Worm (Caenorhabditis elegans) whole organism, late embryonic: ENCODE results near the gene Y76B12C.3.

Experiments
- Y22D7AL.16 ChIP-seq: sonication (generic microtip); optimal IDR thresholded peaks from 2 replicates; lab custom pipeline; 2016; ENCODE audit warnings: missing genetic modification characterization, missing compliant biosample characterization
- ceh-18 ChIP-seq: sonication (generic microtip); optimal IDR thresholded peaks from 2 replicates; lab custom pipeline; 2016; ENCODE audit warnings: missing genetic modification characterization, missing compliant biosample characterization
- ceh-48 ChIP-seq: sonication (generic microtip); optimal IDR thresholded peaks from 2 replicates; lab custom pipeline; 2016; ENCODE audit warnings: missing genetic modification characterization, inconsistent platforms, missing compliant biosample characterization

DNA sequence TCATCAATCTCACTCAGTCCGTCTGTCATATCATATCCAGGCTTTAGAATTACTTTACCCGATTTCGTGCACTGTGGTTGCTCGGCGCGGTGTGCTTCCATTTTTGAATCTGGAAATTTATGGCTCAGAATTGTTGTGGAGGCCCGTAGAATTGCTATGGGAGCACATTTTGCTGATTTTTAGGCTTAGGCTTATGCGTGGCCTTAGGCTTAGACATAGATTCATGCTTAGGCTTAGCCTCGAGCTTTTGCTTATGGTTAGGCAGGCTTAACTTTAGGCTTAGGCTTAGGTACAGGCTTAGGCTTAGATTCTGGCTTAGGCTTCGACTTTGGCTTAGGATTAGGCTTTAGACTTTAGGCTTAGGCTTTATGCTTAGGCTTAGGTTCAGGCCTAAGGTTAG is 1.2 kb upstream of the Y76B12C.3 start, which contains the start of gene Y76B12C.4:
- no peak for TF ChIP-seq Y22D7AL.16 (tag; lab: Kevin White, UChicago)
- no peak for TF ChIP-seq ceh-48 (tag; lab: Kevin White, UChicago)
- no peak for TF ChIP-seq ceh-18 (tag; lab: Kevin White, UChicago)
